Fruit fly (Drosophila melanogaster) whole organism, embryonic: ENCODE data around the gene FIG4.

Experiments used
- Adf1 ChIP-seq: fragments of 200-800 bp; sonication (Bioruptor generic); IDR thresholded peaks from 2 replicates; pipeline ENCODE4 v1.3.6; 2022; ENCODE audit warnings: missing biosample characterization, missing genetic modification characterization
- Atf-2 ChIP-seq: fragments of 200-800 bp; sonication (Bioruptor generic); optimal IDR thresholded peaks from 2 replicates; lab custom pipeline; 2016; ENCODE audit warnings: missing biosample characterization, missing genetic modification characterization
- Bdp1 ChIP-seq: fragments of 200-800 bp; sonication (Bioruptor generic); optimal IDR thresholded peaks from 3 replicates; lab custom pipeline; 2016; ENCODE audit warnings: missing biosample characterization, missing genetic modification characterization
- CG11504 ChIP-seq: fragments of 200-800 bp; sonication (Bioruptor generic); optimal IDR thresholded peaks from 3 replicates; lab custom pipeline; 2019; ENCODE audit warnings: missing biosample characterization, mild to moderate bottlenecking, missing genetic modification characterization, moderate library complexity
- CG12219 ChIP-seq: fragments of 200-800 bp; sonication (Bioruptor generic); optimal IDR thresholded peaks from 3 replicates; lab custom pipeline; 2018; ENCODE audit warnings: missing biosample characterization, mild to moderate bottlenecking, missing genetic modification characterization
- CG12942 ChIP-seq: fragments of 200-800 bp; sonication (Bioruptor generic); optimal IDR thresholded peaks from 3 replicates; lab custom pipeline; 2016; ENCODE audit warnings: missing biosample characterization, missing genetic modification characterization
- CG1647 ChIP-seq: fragments of 200-800 bp; sonication (Bioruptor generic); optimal IDR thresholded peaks from 3 replicates; lab custom pipeline; 2016; ENCODE audit warnings: missing biosample characterization, missing genetic modification characterization
- CG16815 ChIP-seq: fragments of 200-800 bp; sonication (Bioruptor generic); optimal IDR thresholded peaks from 3 replicates; lab custom pipeline; 2017; ENCODE audit warnings: missing biosample characterization, mild to moderate bottlenecking, missing genetic modification characterization
- CG2875 ChIP-seq: fragments of 200-800 bp; sonication (Bioruptor generic); optimal IDR thresholded peaks from 2 replicates; lab custom pipeline; 2017; ENCODE audit warnings: missing biosample characterization, mild to moderate bottlenecking, missing genetic modification characterization, missing genetic modification reagents
- CG4404 ChIP-seq: fragments of 200-800 bp; sonication (Bioruptor generic); IDR thresholded peaks from 2 replicates; pipeline ENCODE4 v1.3.6; 2022; ENCODE audit warnings: missing biosample characterization, missing genetic modification characterization
- CG6175 ChIP-seq: fragments of 200-800 bp; sonication (Bioruptor generic); IDR thresholded peaks from 3 replicates; pipeline ENCODE4 v1.3.6; 2022; ENCODE audit warnings: missing biosample characterization, missing genetic modification characterization
- CG6683 ChIP-seq: fragments of 200-800 bp; sonication (Bioruptor generic); optimal IDR thresholded peaks from 2 replicates; lab custom pipeline; 2017; ENCODE audit warnings: missing biosample characterization, mild to moderate bottlenecking, missing genetic modification characterization, missing genetic modification reagents
- CG6765 ChIP-seq: fragments of 200-800 bp; sonication (Bioruptor generic); optimal IDR thresholded peaks from 3 replicates; lab custom pipeline; 2017; ENCODE audit warnings: missing biosample characterization, mild to moderate bottlenecking, missing genetic modification characterization
- CG9437 ChIP-seq: fragments of 200-800 bp; sonication (Bioruptor generic); optimal IDR thresholded peaks from 2 replicates; lab custom pipeline; 2018; ENCODE audit warnings: missing biosample characterization, mild to moderate bottlenecking, missing genetic modification characterization
- CoRest ChIP-seq: fragments of 200-800 bp; sonication (Bioruptor generic); optimal IDR thresholded peaks from 3 replicates; lab custom pipeline; 2018; ENCODE audit warnings: missing biosample characterization, mild to moderate bottlenecking, missing genetic modification characterization, moderate library complexity
- Deaf1 ChIP-seq: fragments of 200-800 bp; optimal IDR thresholded peaks from 3 replicates; lab custom pipeline; 2019; ENCODE audit warnings: missing biosample characterization, mild to moderate bottlenecking, missing genetic modification characterization, moderate library complexity
- Dfd ChIP-seq, 2 experiments: fragments of >200 bp; optimal IDR thresholded peaks; 2 replicates each; lab custom pipeline; 2017; ENCODE audit warnings: missing biosample characterization in 2 of 2, missing genetic modification characterization in 2 of 2
- Doc3 ChIP-seq: fragments of 200-800 bp; sonication (Bioruptor generic); IDR thresholded peaks from 3 replicates; pipeline ENCODE4 v1.3.6; 2022; ENCODE audit warnings: missing biosample characterization, missing genetic modification characterization; ENCODE audit not compliant: partially characterized antibody
- Gsc ChIP-seq: fragments of 200-800 bp; sonication (Bioruptor generic); IDR thresholded peaks from 2 replicates; pipeline ENCODE4 v1.3.6; 2022; ENCODE audit warnings: missing biosample characterization, missing genetic modification characterization
- Gug ChIP-seq: fragments of 200-800 bp; sonication (Bioruptor generic); IDR thresholded peaks from 4 replicates; pipeline ENCODE4 v1.3.6; 2022; ENCODE audit warnings: missing biosample characterization, missing genetic modification characterization
- H15 ChIP-seq: fragments of 200-800 bp; sonication (Bioruptor generic); IDR thresholded peaks from 3 replicates; pipeline ENCODE4 v1.3.6; 2022; ENCODE audit warnings: missing biosample characterization, missing genetic modification characterization
- HHEX ChIP-seq: fragments of 200-800 bp; sonication (Bioruptor generic); optimal IDR thresholded peaks from 3 replicates; lab custom pipeline; 2017; ENCODE audit warnings: missing biosample characterization, mild to moderate bottlenecking, missing genetic modification characterization, missing genetic modification reagents
- Hmr ChIP-seq: fragments of 200-800 bp; sonication (Bioruptor generic); optimal IDR thresholded peaks from 3 replicates; lab custom pipeline; 2017; ENCODE audit warnings: mild to moderate bottlenecking, missing biosample characterization, missing genetic modification reagents, missing genetic modification characterization
- Kr ChIP-seq: fragments of 200-800 bp; sonication (Bioruptor generic); optimal IDR thresholded peaks from 2 replicates; lab custom pipeline; 2017; ENCODE audit warnings: missing biosample characterization, mild to moderate bottlenecking, missing genetic modification characterization
- NC2β ChIP-seq: fragments of 200-800 bp; sonication (Bioruptor generic); optimal IDR thresholded peaks from 2 replicates; lab custom pipeline; 2016; ENCODE audit warnings: missing biosample characterization, missing genetic modification characterization
- Nf-YA ChIP-seq: fragments of 200-800 bp; sonication (Bioruptor generic); IDR thresholded peaks from 2 replicates; pipeline ENCODE4 v1.3.6; 2022; ENCODE audit warnings: missing biosample characterization, missing genetic modification characterization
- Oli ChIP-seq: fragments of 200-800 bp; sonication (Bioruptor generic); optimal IDR thresholded peaks from 2 replicates; lab custom pipeline; 2018; ENCODE audit warnings: missing biosample characterization, mild to moderate bottlenecking, missing genetic modification characterization, moderate library complexity
- Optix ChIP-seq: fragments of 200-800 bp; sonication (Bioruptor generic); IDR thresholded peaks from 3 replicates; pipeline ENCODE4 v1.3.6; 2022; ENCODE audit warnings: missing biosample characterization, missing genetic modification characterization
- Ptx1 ChIP-seq: fragments of 200-800 bp; sonication (Bioruptor generic); IDR thresholded peaks from 2 replicates; pipeline ENCODE4 v1.3.6; 2022; ENCODE audit warnings: missing biosample characterization, missing genetic modification characterization
- Rfx ChIP-seq: fragments of 200-800 bp; sonication (Bioruptor generic); IDR thresholded peaks from 2 replicates; pipeline ENCODE4 v1.3.6; 2022; ENCODE audit warnings: missing biosample characterization, missing genetic modification characterization
- Trl ChIP-seq, 3 experiments: fragments of >200 bp in 2 of 3; fragments of 200-800 bp in 1 of 3; sonication (Bioruptor generic) in 1 of 3; optimal IDR thresholded peaks; 2 replicates in 1 of 3; 3 replicates in 2 of 3; lab custom pipeline; 2016 to 2017; ENCODE audit warnings: missing biosample characterization in 1 of 3, missing genetic modification characterization in 1 of 3
- Vsx1 ChIP-seq: fragments of 200-800 bp; sonication (Bioruptor generic); optimal IDR thresholded peaks from 2 replicates; lab custom pipeline; 2017; ENCODE audit warnings: missing biosample characterization, mild to moderate bottlenecking, missing genetic modification characterization, missing genetic modification reagents
- ac ChIP-seq: fragments of 200-800 bp; sonication (Bioruptor generic); optimal IDR thresholded peaks from 3 replicates; lab custom pipeline; 2017; ENCODE audit warnings: missing biosample characterization, mild to moderate bottlenecking, missing genetic modification characterization
- ase ChIP-seq: fragments of 200-800 bp; sonication (Bioruptor generic); IDR thresholded peaks from 3 replicates; pipeline ENCODE4 v1.3.6; 2022; ENCODE audit warnings: missing biosample characterization, missing genetic modification characterization
- cas ChIP-seq: fragments of 200-800 bp; sonication (Bioruptor generic); IDR thresholded peaks from 2 replicates; pipeline ENCODE4 v1.3.6; 2022; ENCODE audit warnings: missing biosample characterization, missing genetic modification characterization
- cato ChIP-seq: fragments of 200-800 bp; sonication (Bioruptor generic); optimal IDR thresholded peaks from 2 replicates; lab custom pipeline; 2016; ENCODE audit warnings: missing biosample characterization, missing genetic modification characterization, borderline replicate concordance
- chm ChIP-seq: fragments of 200-800 bp; sonication (Bioruptor generic); IDR thresholded peaks from 2 replicates; pipeline ENCODE4 v1.3.6; 2022; ENCODE audit warnings: missing biosample characterization, missing genetic modification characterization
- crp ChIP-seq, 2 experiments: fragments of 200-800 bp; sonication (Bioruptor generic); optimal IDR thresholded peaks; 2 replicates in 1 of 2; 3 replicates in 1 of 2; lab custom pipeline; 2017; ENCODE audit warnings: missing biosample characterization in 2 of 2, missing genetic modification characterization in 2 of 2, mild to moderate bottlenecking in 1 of 2, moderate library complexity in 1 of 2
- da ChIP-seq: fragments of 200-800 bp; sonication (Bioruptor generic); optimal IDR thresholded peaks from 2 replicates; lab custom pipeline; 2016; ENCODE audit warnings: missing biosample characterization, missing genetic modification characterization
- dmrt99B ChIP-seq: fragments of 200-800 bp; sonication (Bioruptor generic); optimal IDR thresholded peaks from 2 replicates; lab custom pipeline; 2018; ENCODE audit warnings: missing biosample characterization, mild to moderate bottlenecking, missing genetic modification characterization, moderate library complexity
- gcm2 ChIP-seq: fragments of 200-800 bp; sonication (Bioruptor generic); optimal IDR thresholded peaks from 2 replicates; lab custom pipeline; 2016; ENCODE audit warnings: missing biosample characterization, missing genetic modification characterization
- grau ChIP-seq: fragments of 200-800 bp; optimal IDR thresholded peaks from 3 replicates; lab custom pipeline; 2019; ENCODE audit warnings: missing biosample characterization, mild to moderate bottlenecking, missing genetic modification characterization, moderate library complexity
- kni ChIP-seq: fragments of 200-800 bp; sonication (Bioruptor generic); optimal IDR thresholded peaks from 3 replicates; lab custom pipeline; 2017; ENCODE audit warnings: mild to moderate bottlenecking, missing biosample characterization, missing genetic modification reagents, missing genetic modification characterization
- otp ChIP-seq: fragments of 200-800 bp; sonication (Bioruptor generic); IDR thresholded peaks from 3 replicates; pipeline ENCODE4, ENCODE4 v1.3.6; 2022; ENCODE audit warnings: missing biosample characterization, missing genetic modification characterization
- sens ChIP-seq: fragments of 200-800 bp; sonication (Bioruptor generic); peaks from one replicate; lab custom pipeline; 2016; ENCODE audit warnings: missing biosample characterization, missing genetic modification characterization
- slbo ChIP-seq: fragments of 200-800 bp; sonication (Bioruptor generic); IDR thresholded peaks from 2 replicates; pipeline ENCODE4 v1.3.6; 2022; ENCODE audit warnings: missing biosample characterization, missing genetic modification characterization
- sob ChIP-seq: fragments of 200-800 bp; sonication (Bioruptor generic); IDR thresholded peaks from 2 replicates; pipeline ENCODE4 v1.3.6; 2022; ENCODE audit warnings: missing biosample characterization, missing genetic modification characterization
- sr ChIP-seq: fragments of 200-800 bp; sonication (Bioruptor generic); IDR thresholded peaks from 3 replicates; pipeline ENCODE4 v1.3.6; 2022; ENCODE audit warnings: missing biosample characterization, missing genetic modification characterization
- stc ChIP-seq: fragments of 200-800 bp; sonication (Bioruptor generic); IDR thresholded peaks from 2 replicates; pipeline ENCODE4 v1.3.6; 2022; ENCODE audit warnings: missing biosample characterization, missing genetic modification characterization
- vnd ChIP-seq: fragments of 200-800 bp; sonication (Bioruptor generic); IDR thresholded peaks from 3 replicates; pipeline ENCODE4 v1.3.6; 2022; ENCODE audit warnings: missing biosample characterization, missing genetic modification characterization; ENCODE audit not compliant: partially characterized antibody
- zen2 ChIP-seq: fragments of 200-800 bp; sonication (Bioruptor generic); IDR thresholded peaks from 3 replicates; pipeline ENCODE4 v1.3.6; 2022; ENCODE audit warnings: missing biosample characterization, missing genetic modification characterization; ENCODE audit not compliant: partially characterized antibody

The FIG4 gene

DNA sequence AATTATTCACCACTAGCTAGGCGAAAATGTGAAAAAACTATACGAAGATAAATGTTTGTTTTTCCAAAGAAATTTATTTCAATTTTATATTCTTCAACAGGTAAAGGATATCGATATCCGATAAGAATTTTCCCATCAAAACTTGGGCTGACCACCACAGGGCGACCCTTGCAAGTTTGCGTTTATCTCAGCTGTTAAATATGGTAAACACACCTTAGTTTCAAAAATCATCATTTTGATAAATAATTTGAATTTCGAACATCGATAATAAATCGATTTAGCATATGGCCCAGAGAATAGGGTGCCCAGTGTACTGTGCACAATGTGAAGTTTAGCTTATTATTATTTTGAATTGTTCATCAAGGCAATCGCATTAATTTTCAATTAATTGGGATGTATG lies 1.7 kb upstream of the FIG4 start, which contains the start of the genes CG15443 and Paris (continued):
- TF ChIP-seq HHEX (GFP tag; lab: Kevin White, UChicago) (peak; percentile 20), kni (GFP tag; lab: Kevin White, UChicago) (no peak), sens (GFP tag; lab: Kevin White, UChicago) (peak; percentile 82), grau (no peak), da (GFP tag; lab: Kevin White, UChicago) (no peak), ase (no peak), CG9437 (GFP tag; lab: Kevin White, UChicago) (no peak), CG6683 (GFP tag; lab: Kevin White, UChicago) (no peak), slbo (no peak), Adf1 (no peak), dmrt99B (tag; lab: Kevin White, UChicago) (no peak), Gsc (GFP tag; lab: Robert Waterston, UW) (no peak), vnd (GFP tag; lab: Robert Waterston, UW) (peak; percentile 90), Gug (GFP tag; lab: Robert Waterston, UW) (no peak), Dfd (GFP tag; optimal IDR thresholded peaks at IDR 0.05; lab: Kevin White, UChicago) (no peak), Hmr (GFP tag; lab: Kevin White, UChicago) (no peak), cato (no peak), Bdp1 (GFP tag; lab: Kevin White, UChicago) (no peak), Atf-2 (GFP tag; lab: Kevin White, UChicago) (no peak), Nf-YA (GFP tag; lab: Robert Waterston, UW) (no peak), otp (peak; percentile 25; the same call in 1 of the 3 replicates), sr (GFP tag; lab: Robert Waterston, UW) (no peak), Oli (tag; lab: Kevin White, UChicago) (no peak), Doc3 (GFP tag; lab: Robert Waterston, UW) (peak; percentile 40; the same call in 1 of the 3 replicates), Ptx1 (GFP tag; lab: Robert Waterston, UW) (no peak), cas (GFP tag; lab: Robert Waterston, UW) (no peak), Rfx (GFP tag; lab: Robert Waterston, UW) (peak; percentile 31; the same call in 1 of the 2 replicates), Kr (no peak), sob (GFP tag; lab: Robert Waterston, UW) (no peak), zen2 (GFP tag; lab: Robert Waterston, UW) (peak; percentile 75; the same call in 2 of the 3 replicates), ac (GFP tag; lab: Kevin White, UChicago) (no peak), CoRest (tag; lab: Kevin White, UChicago) (peak; percentile 39), H15 (GFP tag; lab: Robert Waterston, UW) (0 out of 3 replicates have a peak, but pooled peaks have one; percentile 21), Trl (optimal IDR thresholded peaks at IDR 0.05; lab: Kevin White, UChicago) (no peak), Trl (GFP tag; optimal IDR thresholded peaks at IDR 0.05; lab: Kevin White, UChicago) (no peak), NC2β (GFP tag; lab: Kevin White, UChicago) (no peak), CG6175 (GFP tag; lab: Robert Waterston, UW) (no peak), Vsx1 (GFP tag; lab: Kevin White, UChicago) (no peak), CG2875 (no peak), CG12942 (GFP tag; lab: Kevin White, UChicago) (no peak), stc (GFP tag; lab: Robert Waterston, UW) (no peak), gcm2 (GFP tag; lab: Kevin White, UChicago) (no peak), CG11504 (tag; lab: Kevin White, UChicago) (no peak), CG4404 (GFP tag; lab: Robert Waterston, UW) (no peak), chm (GFP tag; lab: Robert Waterston, UW) (no peak), CG6765 (GFP tag; lab: Kevin White, UChicago) (no peak), CG12219 (GFP tag; lab: Kevin White, UChicago) (no peak), crp (GFP tag; optimal IDR thresholded peaks at IDR 0.05; lab: Kevin White, UChicago) (peak in 1 of 2 experiments; percentile 85), CG16815 (no peak), Deaf1 (no peak), CG1647 (GFP tag; lab: Kevin White, UChicago) (no peak), Optix (GFP tag; lab: Robert Waterston, UW) (no peak)
